Worm (Caenorhabditis elegans): ENCODE measurements around the gene hgrs-1.

- TF ChIP-seq unc-86 (tag; optimal IDR thresholded peaks at IDR 0.05) (no peak), ceh-22 (tag; optimal IDR thresholded peaks at IDR 0.05) (no peak), T23F11.4 (GFP tag; optimal IDR thresholded peaks at IDR 0.05) (no peak), che-1 (tag; optimal IDR thresholded peaks at IDR 0.05) (no peak), pha-4 (tag; optimal IDR thresholded peaks at IDR 0.05) (no peak), ama-1 (optimal IDR thresholded peaks at IDR 0.05) (no peak), nhr-232 (tag; optimal IDR thresholded peaks at IDR 0.05) (no peak), elt-2 (tag; optimal IDR thresholded peaks at IDR 0.05) (no peak), mec-3 (tag; optimal IDR thresholded peaks at IDR 0.05; ENCODE audit: borderline replicate concordance) (no peak), zip-5 (tag; optimal IDR thresholded peaks at IDR 0.05) (no peak), unc-3 (GFP tag; conservative IDR thresholded peaks at IDR 0.05) (no peak), unc-3 (tag; optimal IDR thresholded peaks at IDR 0.05) (no peak), rnt-1 (tag; optimal IDR thresholded peaks at IDR 0.05) (no peak)
These were observed 4.5 kb upstream of the hgrs-1 start, which contains the start of gene C07G1.6 for ce11 chrIV:8210300-8210699.
